Fruit fly (Drosophila melanogaster) whole organism, embryonic: Measurements from ENCODE around the gene Argk1.

ENCODE experiments used
- CG14014 ChIP-seq: fragments of 200-800 bp; sonication (Bioruptor generic); IDR thresholded peaks from 2 replicates; pipeline ENCODE4 v1.3.6; 2022; ENCODE audit warnings: missing biosample characterization, missing genetic modification characterization
- CG14710 ChIP-seq: fragments of 200-800 bp; sonication (Bioruptor generic); optimal IDR thresholded peaks from 3 replicates; lab custom pipeline; 2019; ENCODE audit warnings: missing biosample characterization, mild to moderate bottlenecking, missing genetic modification characterization, moderate library complexity
- CG7745 ChIP-seq: fragments of 200-800 bp; sonication (Bioruptor generic); optimal IDR thresholded peaks from 2 replicates; lab custom pipeline; 2018; ENCODE audit warnings: missing biosample characterization, mild to moderate bottlenecking, missing genetic modification characterization, moderate library complexity
- Dll ChIP-seq: fragments of 200-800 bp; sonication (Bioruptor generic); IDR thresholded peaks from 4 replicates; pipeline ENCODE4 v1.3.6; 2022; ENCODE audit warnings: missing biosample characterization, missing genetic modification characterization; ENCODE audit not compliant: partially characterized antibody
- Doc3 ChIP-seq: fragments of 200-800 bp; sonication (Bioruptor generic); IDR thresholded peaks from 3 replicates; pipeline ENCODE4 v1.3.6; 2022; ENCODE audit warnings: missing biosample characterization, missing genetic modification characterization; ENCODE audit not compliant: partially characterized antibody
- Hr78 ChIP-seq, 2 experiments: fragments of 200-800 bp in 1 of 2; fragments of >200 bp in 1 of 2; sonication (Bioruptor generic) in 1 of 2; optimal IDR thresholded peaks; 2 replicates each; lab custom pipeline; 2017 to 2019; ENCODE audit warnings: missing biosample characterization in 2 of 2, missing genetic modification characterization in 2 of 2, mild to moderate bottlenecking in 1 of 2, moderate library complexity in 1 of 2
- Oaz ChIP-seq: fragments of 200-800 bp; sonication (Bioruptor generic); IDR thresholded peaks from 2 replicates; pipeline ENCODE4 v1.3.6; 2022; ENCODE audit warnings: missing biosample characterization, missing genetic modification characterization
- aop ChIP-seq: fragments of 200-800 bp; sonication (Bioruptor generic); IDR thresholded peaks from 2 replicates; pipeline ENCODE4 v1.3.6; 2022; ENCODE audit warnings: missing biosample characterization, missing genetic modification characterization
- fu2 ChIP-seq: fragments of 200-800 bp; sonication (Bioruptor generic); optimal IDR thresholded peaks from 2 replicates; lab custom pipeline; 2016; ENCODE audit warnings: missing biosample characterization, missing genetic modification characterization
- lab ChIP-seq: fragments of 200-800 bp; sonication (Bioruptor generic); optimal IDR thresholded peaks from 3 replicates; lab custom pipeline; 2017; ENCODE audit warnings: missing biosample characterization, missing genetic modification characterization, mild to moderate bottlenecking, moderate library complexity, missing genetic modification reagents
- psq ChIP-seq: fragments of 200-800 bp; sonication (Bioruptor generic); optimal IDR thresholded peaks from 2 replicates; lab custom pipeline; 2017; ENCODE audit warnings: missing biosample characterization, missing genetic modification characterization
- ttk ChIP-seq: fragments of 200-800 bp; sonication (Bioruptor generic); IDR thresholded peaks from 2 replicates; pipeline ENCODE4 v2.1.2; 2022; ENCODE audit warnings: missing biosample characterization, missing genetic modification characterization

DNA sequence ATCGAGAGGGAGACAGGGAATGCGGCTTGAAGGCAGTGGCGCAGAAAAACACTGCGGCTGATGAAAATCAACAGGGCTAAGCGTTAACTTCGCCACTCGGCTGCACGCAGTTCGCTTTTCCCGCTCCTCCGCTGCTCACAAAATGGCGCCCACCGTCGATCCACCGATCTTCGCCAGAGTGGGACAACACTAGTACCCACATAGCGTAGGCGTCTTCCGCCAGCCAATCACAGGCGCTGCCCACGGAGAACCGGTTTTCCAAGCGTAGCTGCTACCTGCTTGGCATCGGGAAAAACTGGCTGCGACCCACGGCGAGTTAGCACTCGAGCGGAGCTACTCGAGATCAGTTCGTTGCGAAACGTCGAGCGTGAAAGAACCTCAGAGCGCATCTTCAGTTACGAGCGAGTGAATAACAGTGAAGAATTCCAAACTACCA lies 24.8 kb downstream of the Argk1 start, which contains the start of gene Doc1:
- TF ChIP-seq fu2 (GFP tag; lab: Kevin White, UChicago) (no peak), Hr78 (GFP tag; optimal IDR thresholded peaks at IDR 0.05; lab: Kevin White, UChicago) (no peak), CG14710 (no peak), psq (GFP tag; lab: Kevin White, UChicago) (no peak), lab (no peak), aop (GFP tag; lab: Robert Waterston, UW) (no peak), Oaz (GFP tag; lab: Robert Waterston, UW) (no peak), Doc3 (GFP tag; lab: Robert Waterston, UW) (no peak), CG14014 (no peak), ttk (no peak), Dll (no peak), CG7745 (tag; lab: Kevin White, UChicago) (no peak)
